Fruit fly (Drosophila melanogaster) whole organism, embryonic: ENCODE data around the gene Paris.

ENCODE experiments used
- CG11247 ChIP-seq: fragments of 200-800 bp; sonication (Bioruptor generic); IDR thresholded peaks from 2 replicates; pipeline ENCODE4 v1.3.6; 2022; ENCODE audit warnings: missing biosample characterization, missing genetic modification characterization
- CG12219 ChIP-seq: fragments of 200-800 bp; sonication (Bioruptor generic); optimal IDR thresholded peaks from 3 replicates; lab custom pipeline; 2018; ENCODE audit warnings: missing biosample characterization, mild to moderate bottlenecking, missing genetic modification characterization
- CG13296 ChIP-seq: fragments of 200-800 bp; sonication (Bioruptor generic); optimal IDR thresholded peaks from 3 replicates; lab custom pipeline; 2018; ENCODE audit warnings: missing biosample characterization, mild to moderate bottlenecking, missing genetic modification characterization
- CG13624 ChIP-seq: fragments of 200-800 bp; sonication (Bioruptor generic); optimal IDR thresholded peaks from 2 replicates; lab custom pipeline; 2016; ENCODE audit warnings: missing biosample characterization, missing genetic modification characterization
- CG13894 ChIP-seq: fragments of 200-800 bp; sonication (Bioruptor generic); optimal IDR thresholded peaks from 3 replicates; lab custom pipeline; 2018; ENCODE audit warnings: missing biosample characterization, mild to moderate bottlenecking, missing genetic modification characterization, moderate library complexity
- CG14014 ChIP-seq: fragments of 200-800 bp; sonication (Bioruptor generic); IDR thresholded peaks from 2 replicates; pipeline ENCODE4 v1.3.6; 2022; ENCODE audit warnings: missing biosample characterization, missing genetic modification characterization
- CG17328 ChIP-seq: fragments of 200-800 bp; sonication (Bioruptor generic); IDR thresholded peaks from 2 replicates; pipeline ENCODE4 v1.3.6; 2022; ENCODE audit warnings: missing biosample characterization, missing genetic modification characterization
- CG1792 ChIP-seq: fragments of 200-800 bp; sonication (Bioruptor generic); optimal IDR thresholded peaks from 2 replicates; lab custom pipeline; 2016; ENCODE audit warnings: missing biosample characterization, missing genetic modification characterization
- CG18011 ChIP-seq: fragments of 200-800 bp; sonication (Bioruptor generic); optimal IDR thresholded peaks from 2 replicates; lab custom pipeline; 2017; ENCODE audit warnings: missing biosample characterization, missing genetic modification characterization, mild to moderate bottlenecking, moderate library complexity, missing genotype
- CG2202 ChIP-seq: fragments of 200-800 bp; sonication (Bioruptor generic); optimal IDR thresholded peaks from 2 replicates; lab custom pipeline; 2018; ENCODE audit warnings: missing biosample characterization, mild to moderate bottlenecking, missing genetic modification characterization
- CG3163 ChIP-seq: fragments of 200-800 bp; sonication (Bioruptor generic); optimal IDR thresholded peaks from 3 replicates; lab custom pipeline; 2016; ENCODE audit warnings: missing biosample characterization, missing genetic modification characterization
- CG3281 ChIP-seq: fragments of 200-800 bp; sonication (Bioruptor generic); optimal IDR thresholded peaks from 3 replicates; lab custom pipeline; 2017; ENCODE audit warnings: missing biosample characterization, mild to moderate bottlenecking, missing genetic modification characterization
- CG34224 ChIP-seq: fragments of 200-800 bp; sonication (Bioruptor generic); IDR thresholded peaks from 3 replicates; pipeline ENCODE4 v1.3.6; 2022; ENCODE audit warnings: missing biosample characterization, missing genetic modification characterization; ENCODE audit not compliant: partially characterized antibody
- CG4820 ChIP-seq: fragments of 200-800 bp; sonication (Bioruptor generic); optimal IDR thresholded peaks from 3 replicates; lab custom pipeline; 2016; ENCODE audit warnings: missing biosample characterization, missing genetic modification characterization
- CG5245 ChIP-seq: fragments of 200-800 bp; sonication (Bioruptor generic); optimal IDR thresholded peaks from 3 replicates; lab custom pipeline; 2016; ENCODE audit warnings: missing biosample characterization, missing genetic modification characterization
- CG7745 ChIP-seq: fragments of 200-800 bp; sonication (Bioruptor generic); optimal IDR thresholded peaks from 2 replicates; lab custom pipeline; 2018; ENCODE audit warnings: missing biosample characterization, mild to moderate bottlenecking, missing genetic modification characterization, moderate library complexity
- CG7987 ChIP-seq: fragments of 200-800 bp; sonication (Bioruptor generic); optimal IDR thresholded peaks from 2 replicates; lab custom pipeline; 2018; ENCODE audit warnings: missing biosample characterization, mild to moderate bottlenecking, missing genetic modification characterization, moderate library complexity
- CG9437 ChIP-seq: fragments of 200-800 bp; sonication (Bioruptor generic); optimal IDR thresholded peaks from 2 replicates; lab custom pipeline; 2018; ENCODE audit warnings: missing biosample characterization, mild to moderate bottlenecking, missing genetic modification characterization
- CG9932 ChIP-seq: fragments of 200-800 bp; sonication (Bioruptor generic); IDR thresholded peaks from 2 replicates; pipeline ENCODE4 v1.3.6; 2022; ENCODE audit warnings: missing biosample characterization, missing genetic modification characterization
- ERR ChIP-seq: fragments of 200-800 bp; sonication (Bioruptor generic); optimal IDR thresholded peaks from 2 replicates; lab custom pipeline; 2016; ENCODE audit warnings: missing biosample characterization, missing genetic modification characterization
- Fer1 ChIP-seq: fragments of 200-800 bp; sonication (Bioruptor generic); optimal IDR thresholded peaks from 2 replicates; lab custom pipeline; 2017; ENCODE audit warnings: missing biosample characterization, mild to moderate bottlenecking, missing genetic modification characterization
- Fer2 ChIP-seq: fragments of 200-800 bp; sonication (Bioruptor generic); optimal IDR thresholded peaks from 2 replicates; lab custom pipeline; 2018; ENCODE audit warnings: missing biosample characterization, mild to moderate bottlenecking, missing genetic modification characterization, moderate library complexity
- Hr3 ChIP-seq: fragments of 200-800 bp; sonication (Bioruptor generic); optimal IDR thresholded peaks from 3 replicates; lab custom pipeline; 2016; ENCODE audit warnings: missing biosample characterization, missing genetic modification characterization
- Hsf ChIP-seq: fragments of 200-800 bp; sonication (Bioruptor generic); optimal IDR thresholded peaks from 3 replicates; lab custom pipeline; 2016; ENCODE audit warnings: missing biosample characterization, missing genetic modification characterization
- NfI ChIP-seq: fragments of 200-800 bp; sonication (Bioruptor generic); optimal IDR thresholded peaks from 3 replicates; lab custom pipeline; 2018; ENCODE audit warnings: missing biosample characterization, mild to moderate bottlenecking, missing genetic modification characterization, moderate library complexity
- Poxn ChIP-seq: fragments of 200-800 bp; sonication (Bioruptor generic); IDR thresholded peaks from 2 replicates; pipeline ENCODE4 v1.3.6; 2022; ENCODE audit warnings: missing biosample characterization, missing genetic modification characterization
- Sox100B ChIP-seq: fragments of 200-800 bp; sonication (Bioruptor generic); optimal IDR thresholded peaks from 3 replicates; lab custom pipeline; 2018; ENCODE audit warnings: missing biosample characterization, mild to moderate bottlenecking, missing genetic modification characterization
- Spps ChIP-seq: fragments of 200-800 bp; sonication (Bioruptor generic); optimal IDR thresholded peaks from 2 replicates; lab custom pipeline; 2018; ENCODE audit warnings: missing biosample characterization, mild to moderate bottlenecking, missing genetic modification characterization
- Sry-β ChIP-seq: fragments of 200-800 bp; sonication (Bioruptor generic); optimal IDR thresholded peaks from 2 replicates; lab custom pipeline; 2018; ENCODE audit warnings: missing biosample characterization, mild to moderate bottlenecking, missing genetic modification characterization, moderate library complexity
- ap ChIP-seq: fragments of 200-800 bp; sonication (Bioruptor generic); IDR thresholded peaks from 2 replicates; pipeline ENCODE4 v1.3.6; 2022; ENCODE audit warnings: missing biosample characterization, missing genetic modification characterization
- cato ChIP-seq: fragments of 200-800 bp; sonication (Bioruptor generic); optimal IDR thresholded peaks from 2 replicates; lab custom pipeline; 2016; ENCODE audit warnings: missing biosample characterization, missing genetic modification characterization, borderline replicate concordance
- caup ChIP-seq: fragments of 200-800 bp; sonication (Bioruptor generic); optimal IDR thresholded peaks from 3 replicates; lab custom pipeline; 2017; ENCODE audit warnings: missing biosample characterization, mild to moderate bottlenecking, missing genetic modification characterization, moderate library complexity; ENCODE audit not compliant: severe bottlenecking
- cg ChIP-seq: fragments of 200-800 bp; sonication (Bioruptor generic); optimal IDR thresholded peaks from 3 replicates; lab custom pipeline; 2019; ENCODE audit warnings: missing biosample characterization, mild to moderate bottlenecking, missing genetic modification characterization, moderate library complexity
- ems ChIP-seq: fragments of 200-800 bp; sonication (Bioruptor generic); optimal IDR thresholded peaks from 3 replicates; lab custom pipeline; 2016; ENCODE audit warnings: missing biosample characterization, missing genetic modification characterization
- grau ChIP-seq: fragments of 200-800 bp; optimal IDR thresholded peaks from 3 replicates; lab custom pipeline; 2019; ENCODE audit warnings: missing biosample characterization, mild to moderate bottlenecking, missing genetic modification characterization, moderate library complexity
- grn ChIP-seq: fragments of 200-800 bp; sonication (Bioruptor generic); optimal IDR thresholded peaks from 3 replicates; lab custom pipeline; 2017; ENCODE audit warnings: missing biosample characterization, missing genetic modification characterization
- mirr ChIP-seq: fragments of 200-800 bp; sonication (Bioruptor generic); optimal IDR thresholded peaks from 3 replicates; lab custom pipeline; 2018; ENCODE audit warnings: missing biosample characterization, mild to moderate bottlenecking, missing genetic modification characterization
- nau ChIP-seq: fragments of 200-800 bp; sonication (Bioruptor generic); optimal IDR thresholded peaks from 3 replicates; lab custom pipeline; 2017; ENCODE audit warnings: missing biosample characterization, mild to moderate bottlenecking, missing genetic modification characterization, missing genetic modification reagents
- p53 ChIP-seq: fragments of 200-800 bp; sonication (Bioruptor generic); optimal IDR thresholded peaks from 2 replicates; lab custom pipeline; 2016; ENCODE audit warnings: missing biosample characterization, missing genetic modification characterization
- pfk ChIP-seq: fragments of 200-800 bp; sonication (Bioruptor generic); optimal IDR thresholded peaks from 2 replicates; lab custom pipeline; 2018; ENCODE audit warnings: missing biosample characterization, mild to moderate bottlenecking, missing genetic modification characterization, moderate library complexity
- prd ChIP-seq, 3 experiments: fragments of >200 bp in 2 of 3; fragments of 200-800 bp in 1 of 3; sonication (Bioruptor generic) in 1 of 3; optimal IDR thresholded peaks in 2 of 3; IDR thresholded peaks in 1 of 3; 2 replicates in 2 of 3; 3 replicates in 1 of 3; pipeline versions ENCODE4 v1.3.6 to Lab custom; 2017 to 2022; ENCODE audit warnings: missing biosample characterization in 1 of 3, missing genetic modification characterization in 1 of 3
- shn ChIP-seq: fragments of 200-800 bp; sonication (Bioruptor generic); optimal IDR thresholded peaks from 3 replicates; lab custom pipeline; 2016; ENCODE audit warnings: missing biosample characterization, missing genetic modification characterization
- tap ChIP-seq: fragments of 200-800 bp; optimal IDR thresholded peaks from 3 replicates; lab custom pipeline; 2019; ENCODE audit warnings: missing biosample characterization, mild to moderate bottlenecking, missing genetic modification characterization, moderate library complexity
- ttk ChIP-seq: fragments of 200-800 bp; sonication (Bioruptor generic); IDR thresholded peaks from 2 replicates; pipeline ENCODE4 v2.1.2; 2022; ENCODE audit warnings: missing biosample characterization, missing genetic modification characterization
- tup ChIP-seq: fragments of 200-800 bp; sonication (Bioruptor generic); optimal IDR thresholded peaks from 2 replicates; lab custom pipeline; 2016; ENCODE audit warnings: missing biosample characterization, mild to moderate bottlenecking, missing genetic modification characterization, moderate library complexity
- twi ChIP-seq: fragments of 200-800 bp; optimal IDR thresholded peaks from 2 replicates; lab custom pipeline; 2019; ENCODE audit warnings: missing biosample characterization, mild to moderate bottlenecking, missing genetic modification characterization, moderate library complexity
- vvl ChIP-seq: fragments of 200-800 bp; sonication (Bioruptor generic); IDR thresholded peaks from 2 replicates; pipeline ENCODE4 v1.3.6; 2022; ENCODE audit warnings: missing biosample characterization, missing genetic modification characterization
- zen2 ChIP-seq: fragments of 200-800 bp; sonication (Bioruptor generic); IDR thresholded peaks from 3 replicates; pipeline ENCODE4 v1.3.6; 2022; ENCODE audit warnings: missing biosample characterization, missing genetic modification characterization; ENCODE audit not compliant: partially characterized antibody
- zfh1 ChIP-seq: fragments of 200-800 bp; sonication (Bioruptor generic); IDR thresholded peaks from 3 replicates; pipeline ENCODE4 v1.3.6; 2022; ENCODE audit warnings: missing biosample characterization, missing genetic modification characterization

Gene Paris

dm6 chr2L:4454009-4454689, 9.3 kb upstream of the Paris start, which contains the start of the genes Secp43 and ND-B8 (continued):
- TF ChIP-seq ap (GFP tag; lab: Robert Waterston, UW) (no peak), grau (peak; percentile 6), Spps (tag; lab: Kevin White, UChicago) (no peak), CG7745 (no peak), ems (GFP tag; lab: Kevin White, UChicago) (no peak), CG12219 (GFP tag; lab: Kevin White, UChicago) (no peak), Poxn (GFP tag; lab: Robert Waterston, UW) (no peak), prd (optimal IDR thresholded peaks at IDR 0.05; lab: Kevin White, UChicago) (no peak), prd (GFP tag; IDR thresholded peaks at IDR 0.05; lab: Robert Waterston, UW) (no peak), zen2 (GFP tag; lab: Robert Waterston, UW) (peak; percentile 54; the same call in 1 of the 3 replicates), Hsf (no peak), pfk (GFP tag; lab: Kevin White, UChicago) (no peak), CG4820 (GFP tag; lab: Kevin White, UChicago) (no peak), grn (GFP tag; lab: Kevin White, UChicago) (no peak), twi (tag; lab: Kevin White, UChicago) (no peak), Sry-β (no peak), CG3163 (GFP tag; lab: Kevin White, UChicago) (no peak), mirr (GFP tag; lab: Kevin White, UChicago) (peak; percentile 17), Sox100B (no peak), Fer2 (tag; lab: Kevin White, UChicago) (no peak), vvl (GFP tag; lab: Robert Waterston, UW) (peak; percentile 57; the same call in 1 of the 2 replicates), shn (GFP tag; lab: Kevin White, UChicago) (no peak), CG11247 (no peak), CG9437 (GFP tag; lab: Kevin White, UChicago) (peak; percentile 2), cato (no peak), NfI (GFP tag; lab: Kevin White, UChicago) (peak; percentile 9), CG1792 (GFP tag; lab: Kevin White, UChicago) (no peak), caup (GFP tag; lab: Kevin White, UChicago) (no peak), ERR (GFP tag; lab: Kevin White, UChicago) (no peak), CG7987 (GFP tag; lab: Kevin White, UChicago) (no peak), zfh1 (no peak), CG14014 (GFP tag; lab: Robert Waterston, UW) (no peak), Hr3 (GFP tag; lab: Kevin White, UChicago) (no peak), CG3281 (GFP tag; lab: Kevin White, UChicago) (no peak), cg (GFP tag; lab: Kevin White, UChicago) (no peak), CG5245 (GFP tag; lab: Kevin White, UChicago) (no peak), p53 (GFP tag; lab: Kevin White, UChicago) (no peak), tup (GFP tag; lab: Kevin White, UChicago) (no peak), tap (tag; lab: Kevin White, UChicago) (no peak), CG34224 (GFP tag; lab: Robert Waterston, UW) (peak; percentile 62), CG13296 (GFP tag; lab: Kevin White, UChicago) (no peak), nau (GFP tag; lab: Kevin White, UChicago) (no peak), CG18011 (no peak), ttk (GFP tag; lab: Robert Waterston, UW) (no peak), Fer1 (GFP tag; lab: Kevin White, UChicago) (peak; percentile 15), CG13894 (tag; lab: Kevin White, UChicago) (peak; percentile 65), CG17328 (no peak), CG9932 (peak; percentile 47; the same call in 1 of the 2 replicates), CG2202 (tag; lab: Kevin White, UChicago) (no peak), CG13624 (GFP tag; lab: Kevin White, UChicago) (peak; percentile 29)
